Worm (Caenorhabditis elegans): ENCODE measurements around the gene hot-4.

The hot-4 gene

ce11 chrIII:6173020-6173597, 44.1 kb upstream of the hot-4 start, which contains the start of the genes abcf-3 and F42A10.5:
abcf-3 (plus strand) TSS chrIII:6173403.
F42A10.5 (minus strand) TSS chrIII:6173477.
- no peak for TF ChIP-seq ceh-40 (GFP tag; IDR thresholded peaks at IDR 0.05)
- peak; percentile 33 for TF ChIP-seq attf-5 (GFP tag; optimal IDR thresholded peaks at IDR 0.05)
- TF ChIP-seq Y79H2A.3 (GFP tag; conservative IDR thresholded peaks at IDR 0.05), result no peak
- TF ChIP-seq dpff-1 (tag; optimal IDR thresholded peaks at IDR 0.05), result no peak
- TF ChIP-seq ets-4 (GFP tag; optimal IDR thresholded peaks at IDR 0.05), result no peak
- peak; percentile 47 for TF ChIP-seq lsl-1 (GFP tag; optimal IDR thresholded peaks at IDR 0.05)
- no peak for TF ChIP-seq bed-2 (GFP tag; IDR thresholded peaks at IDR 0.05)
- TF ChIP-seq zfh-2 (GFP tag; conservative IDR thresholded peaks at IDR 0.05), result no peak
- TF ChIP-seq nfya-2 (GFP tag; IDR thresholded peaks at IDR 0.05), result no peak
- no peak for TF ChIP-seq chd-7 (tag; optimal IDR thresholded peaks at IDR 0.05)
- peak; percentile 41; the same call in 1 of the 2 replicates for TF ChIP-seq D2030.7 (GFP tag; IDR thresholded peaks at IDR 0.05)
- no peak for TF ChIP-seq Y56A3A.18 (GFP tag; IDR thresholded peaks at IDR 0.05)
- no peak for TF ChIP-seq hmg-1.2 (GFP tag; IDR thresholded peaks at IDR 0.05)
- TF ChIP-seq ztf-3 (GFP tag; optimal IDR thresholded peaks at IDR 0.05), result no peak
- TF ChIP-seq F55B11.4 (tag; optimal IDR thresholded peaks at IDR 0.05; ENCODE audit: borderline replicate concordance, insufficient read depth), result no peak
- TF ChIP-seq let-526 (GFP tag; IDR thresholded peaks at IDR 0.05), result no peak
- TF ChIP-seq snpc-1.1 (tag; optimal IDR thresholded peaks at IDR 0.05; ENCODE audit: insufficient read depth), result no peak
- no peak for TF ChIP-seq cebp-1 (GFP tag; IDR thresholded peaks at IDR 0.05)
- TF ChIP-seq cebp-1 (tag; optimal IDR thresholded peaks at IDR 0.05), result peak; percentile 93
- peak in 1 of 3 experiments; percentile 66 for TF ChIP-seq lin-35 (GFP tag; optimal IDR thresholded peaks at IDR 0.05)
- TF ChIP-seq madf-6 (GFP tag; IDR thresholded peaks at IDR 0.05), result peak; percentile 55; the same call in 1 of the 2 replicates
- no peak for TF ChIP-seq K11D2.4 (GFP tag; IDR thresholded peaks at IDR 0.05)
- no peak for TF ChIP-seq madf-3 (GFP tag; IDR thresholded peaks at IDR 0.05)
- TF ChIP-seq pbrm-1 (GFP tag; IDR thresholded peaks at IDR 0.05), result peak; percentile 41; the same call in 1 of the 2 replicates
- TF ChIP-seq xnd-1 (tag; optimal IDR thresholded peaks at IDR 0.05), result peak; percentile 28
- 0 out of 2 replicates have a peak, but pooled peaks have one; percentile 12 for TF ChIP-seq attf-3 (GFP tag; conservative IDR thresholded peaks at IDR 0.05)
- TF ChIP-seq rcor-1 (GFP tag; IDR thresholded peaks at IDR 0.05), result 0 out of 2 replicates have a peak, but pooled peaks have one; percentile 31
- no peak for TF ChIP-seq B0035.1 (tag; optimal IDR thresholded peaks at IDR 0.05)
- TF ChIP-seq F49E8.2 (tag; optimal IDR thresholded peaks at IDR 0.05; ENCODE audit: insufficient read depth), result no peak
- TF ChIP-seq him-1 (tag; optimal IDR thresholded peaks at IDR 0.05), result no peak
- TF ChIP-seq B0019.2 (GFP tag; conservative IDR thresholded peaks at IDR 0.05), result no peak
- no peak for TF ChIP-seq sdz-38 (tag; optimal IDR thresholded peaks at IDR 0.05)
- 0 out of 2 replicates have a peak, but pooled peaks have one; percentile 58 for TF ChIP-seq Y53G8AR.9 (GFP tag; conservative IDR thresholded peaks at IDR 0.05)
- no peak for TF ChIP-seq hsf-1 (GFP tag; IDR thresholded peaks at IDR 0.05)
- peak; percentile 67 for TF ChIP-seq snpc-1.3 (tag; optimal IDR thresholded peaks at IDR 0.05; ENCODE audit: insufficient read depth)
- no peak for TF ChIP-seq ama-1 (optimal IDR thresholded peaks at IDR 0.05)
- no peak for TF ChIP-seq ama-1 (GFP tag; optimal IDR thresholded peaks at IDR 0.05)
- no peak for TF ChIP-seq hlh-12 (tag; optimal IDR thresholded peaks at IDR 0.05)
- TF ChIP-seq egl-18 (GFP tag; IDR thresholded peaks at IDR 0.05), result no peak
- TF ChIP-seq mcd-1 (GFP tag; IDR thresholded peaks at IDR 0.05), result peak; percentile 66
- TF ChIP-seq T26A5.8 (tag; optimal IDR thresholded peaks at IDR 0.05), result no peak
- no peak for TF ChIP-seq ceh-91 (GFP tag; IDR thresholded peaks at IDR 0.05)
- peak; percentile 26 for TF ChIP-seq tlf-1 (GFP tag; optimal IDR thresholded peaks at IDR 0.05)
- no peak for TF ChIP-seq K12H6.12 (tag; optimal IDR thresholded peaks at IDR 0.05)
- no peak for TF ChIP-seq egrh-3 (GFP tag; IDR thresholded peaks at IDR 0.05)
- TF ChIP-seq mel-28 (tag; optimal IDR thresholded peaks at IDR 0.05; ENCODE audit: borderline replicate concordance), result no peak
- TF ChIP-seq B0261.1 (tag; optimal IDR thresholded peaks at IDR 0.05), result no peak
- no peak for TF ChIP-seq aptf-2 (GFP tag; conservative IDR thresholded peaks at IDR 0.05)

All from whole organism, young adult.